Worm (Caenorhabditis elegans): ENCODE measurements around the gene Y44A6D.3.
A peak's percentile ranks its signal among the peaks of the same experiment; 100 is the strongest.

Gene Y44A6D.3

ce11 chrV:20837765-20838164 is 45.5 kb upstream of the Y44A6D.3 start, which contains the start of gene mrps-12:
Gene mrps-12 (plus strand): TSS chrV:20838080.
- TF ChIP-seq madf-3 (GFP tag; IDR thresholded peaks at IDR 0.05), result no peak
- TF ChIP-seq dpff-1 (tag; optimal IDR thresholded peaks at IDR 0.05), result peak; percentile 20
- TF ChIP-seq D2030.7 (GFP tag; IDR thresholded peaks at IDR 0.05), result 0 out of 2 replicates have a peak, but pooled peaks have one; percentile 15
- TF ChIP-seq sea-2 (GFP tag; IDR thresholded peaks at IDR 0.05), result peak; percentile 20; the same call in 1 of the 2 replicates
- TF ChIP-seq him-1 (tag; optimal IDR thresholded peaks at IDR 0.05), result no peak
- TF ChIP-seq hmg-1.2 (GFP tag; IDR thresholded peaks at IDR 0.05), result peak; percentile 90
- TF ChIP-seq ztf-25 (GFP tag; IDR thresholded peaks at IDR 0.05), result 0 out of 2 replicates have a peak, but pooled peaks have one; percentile 19
- TF ChIP-seq mcd-1 (GFP tag; IDR thresholded peaks at IDR 0.05), result peak; percentile 51
- peak; percentile 31; the same call in 1 of the 2 replicates for TF ChIP-seq madf-6 (GFP tag; IDR thresholded peaks at IDR 0.05)
- peak; percentile 23 for TF ChIP-seq snpc-3.4 (tag; optimal IDR thresholded peaks at IDR 0.05)

- TF ChIP-seq mcd-1 (GFP tag; IDR thresholded peaks at IDR 0.05) (peak; percentile 51; the same call in 1 of the 2 replicates), ztf-6 (GFP tag; IDR thresholded peaks at IDR 0.05) (no peak), ceh-100 (GFP tag; IDR thresholded peaks at IDR 0.05) (peak; percentile 84)
These were observed 40.3 kb upstream of the Y44A6D.3 start for ce11 chrV:20832554-20832963.

- TF ChIP-seq aptf-2 (GFP tag; conservative IDR thresholded peaks at IDR 0.05) (no peak), snpc-1.1 (tag; optimal IDR thresholded peaks at IDR 0.05; ENCODE audit: insufficient read depth) (no peak), B0019.2 (GFP tag; conservative IDR thresholded peaks at IDR 0.05) (no peak), ceh-79 (tag; optimal IDR thresholded peaks at IDR 0.05) (no peak), zim-3 (tag; optimal IDR thresholded peaks at IDR 0.05) (no peak), cebp-1 (GFP tag; IDR thresholded peaks at IDR 0.05) (no peak), cebp-1 (tag; optimal IDR thresholded peaks at IDR 0.05) (peak; percentile 46), F49E8.2 (tag; optimal IDR thresholded peaks at IDR 0.05; ENCODE audit: insufficient read depth) (no peak), mxl-1 (tag; optimal IDR thresholded peaks at IDR 0.05) (no peak), lsl-1 (GFP tag; optimal IDR thresholded peaks at IDR 0.05) (no peak), ceh-58 (GFP tag; IDR thresholded peaks at IDR 0.05) (no peak), T07F8.4 (tag; optimal IDR thresholded peaks at IDR 0.05) (no peak), snpc-4 (GFP tag; optimal IDR thresholded peaks at IDR 0.05) (no peak), snpc-4 (tag; optimal IDR thresholded peaks at IDR 0.05) (peak in 1 of 4 experiments; percentile 13), let-526 (GFP tag; IDR thresholded peaks at IDR 0.05) (no peak), dox-1 (GFP tag; IDR thresholded peaks at IDR 0.05) (peak; percentile 78), ztf-25 (GFP tag; IDR thresholded peaks at IDR 0.05) (no peak), egl-18 (GFP tag; IDR thresholded peaks at IDR 0.05) (no peak), hmg-1.2 (GFP tag; IDR thresholded peaks at IDR 0.05) (peak; percentile 84), cebp-2 (GFP tag; IDR thresholded peaks at IDR 0.05) (no peak), xnd-1 (tag; optimal IDR thresholded peaks at IDR 0.05) (no peak), unc-130 (GFP tag; optimal IDR thresholded peaks at IDR 0.05) (no peak), ztf-26 (tag; optimal IDR thresholded peaks at IDR 0.05) (no peak), nhr-179 (tag; optimal IDR thresholded peaks at IDR 0.05) (no peak), lir-1 (GFP tag; conservative IDR thresholded peaks at IDR 0.05) (no peak), nhr-80 (tag; optimal IDR thresholded peaks at IDR 0.05) (peak; percentile 97), Y53G8AR.9 (GFP tag; conservative IDR thresholded peaks at IDR 0.05) (no peak), F57A8.1 (GFP tag; optimal IDR thresholded peaks at IDR 0.05) (no peak), attf-5 (GFP tag; optimal IDR thresholded peaks at IDR 0.05) (peak; percentile 57), F33H1.4 (GFP tag; IDR thresholded peaks at IDR 0.05) (no peak), ets-4 (GFP tag; optimal IDR thresholded peaks at IDR 0.05) (peak; percentile 7), nfyb-1 (GFP tag; IDR thresholded peaks at IDR 0.05) (no peak), snpc-3.4 (tag; optimal IDR thresholded peaks at IDR 0.05) (no peak), D2030.7 (GFP tag; IDR thresholded peaks at IDR 0.05) (no peak), Y95B8A.8 (GFP tag; IDR thresholded peaks at IDR 0.05) (no peak), F22D6.2 (tag; optimal IDR thresholded peaks at IDR 0.05) (no peak), ZK185.1 (tag; optimal IDR thresholded peaks at IDR 0.05; ENCODE audit: poor library complexity, severe bottlenecking) (peak; percentile 17)
These were observed 39.6 kb upstream of the Y44A6D.3 start for ce11 chrV:20831867-20832266.

Measured in whole organism, young adult.